Worm (Caenorhabditis elegans): ENCODE data around the gene pssy-2.

DNA sequence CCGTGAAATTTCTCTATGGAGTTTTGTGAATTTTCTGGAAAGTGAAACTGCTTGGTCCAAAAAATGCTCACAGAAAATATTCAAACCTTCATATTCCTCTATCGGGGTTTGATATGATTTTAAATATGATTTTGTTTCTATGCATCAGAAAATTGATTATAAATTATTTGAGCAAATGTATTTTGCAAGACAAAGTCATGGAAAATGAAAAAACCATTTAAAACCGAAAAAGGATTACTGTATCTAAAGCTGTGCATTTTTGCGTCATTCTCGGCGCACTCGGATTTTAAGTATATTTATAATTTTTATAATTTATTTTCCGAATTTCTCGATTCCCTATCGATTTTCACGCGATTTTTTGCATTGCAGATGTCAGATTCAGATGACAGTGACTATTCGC is at the start of gene pssy-2:
- TF ChIP-seq him-1 (tag; optimal IDR thresholded peaks at IDR 0.05) (no peak), dao-5 (tag; optimal IDR thresholded peaks at IDR 0.05) (no peak), W03F9.2 (tag; optimal IDR thresholded peaks at IDR 0.05) (no peak)

Measured in whole organism, L4/young adult.